Worm (Caenorhabditis elegans): ENCODE measurements around the gene srj-50.

ce11 chrV:2830817-2831216 is 1.9 kb upstream of the srj-50 start, which contains the start of gene srw-2:
- TF ChIP-seq ama-1 (optimal IDR thresholded peaks at IDR 0.05) = no peak
- TF ChIP-seq nhr-28 (tag; optimal IDR thresholded peaks at IDR 0.05) = no peak
- no peak for TF ChIP-seq unc-39 (tag; optimal IDR thresholded peaks at IDR 0.05)
- TF ChIP-seq jun-1 (tag; optimal IDR thresholded peaks at IDR 0.05) = no peak
- TF ChIP-seq ceh-16 (tag; optimal IDR thresholded peaks at IDR 0.05) = no peak
- TF ChIP-seq nhr-76 (tag; optimal IDR thresholded peaks at IDR 0.05) = no peak
- TF ChIP-seq egl-27 (tag; optimal IDR thresholded peaks at IDR 0.05) = no peak
- no peak for TF ChIP-seq zag-1 (tag; optimal IDR thresholded peaks at IDR 0.05)
- TF ChIP-seq skn-1 (tag; optimal IDR thresholded peaks at IDR 0.05) = no peak
- TF ChIP-seq snpc-4 (tag; optimal IDR thresholded peaks at IDR 0.05) = no peak
- TF ChIP-seq ztf-11 (tag; optimal IDR thresholded peaks at IDR 0.05) = no peak
- no peak for TF ChIP-seq nhr-77 (tag; optimal IDR thresholded peaks at IDR 0.05)
- no peak for TF ChIP-seq ceh-28 (tag; optimal IDR thresholded peaks at IDR 0.05)
- TF ChIP-seq nfya-1 (tag; optimal IDR thresholded peaks at IDR 0.05; ENCODE audit: insufficient read depth) = no peak

All from whole organism, L3 larva.